Worm (Caenorhabditis elegans): Measurements from ENCODE around the gene rab-37.

Gene rab-37

ce11 chrX:4192235-4192634 is 43.4 kb downstream of the rab-37 start:
- TF ChIP-seq F26F4.8 (GFP tag; conservative IDR thresholded peaks at IDR 0.05) (no peak), nhr-77 (tag; optimal IDR thresholded peaks at IDR 0.05) (no peak), daf-12 (tag; optimal IDR thresholded peaks at IDR 0.05) (no peak), pha-4 (GFP tag; IDR thresholded peaks at IDR 0.05) (no peak), pha-4 (tag; optimal IDR thresholded peaks at IDR 0.05) (no peak), lir-3 (tag; optimal IDR thresholded peaks at IDR 0.05) (no peak), tag-97 (GFP tag; IDR thresholded peaks at IDR 0.05) (no peak), ces-1 (GFP tag; optimal IDR thresholded peaks at IDR 0.05) (no peak), set-16 (GFP tag; IDR thresholded peaks at IDR 0.05) (no peak), unc-62 (GFP tag; optimal IDR thresholded peaks at IDR 0.05 in 1 of 2) (peak in 1 of 2 experiments; percentile 61), unc-62 (tag; optimal IDR thresholded peaks at IDR 0.05) (no peak), F10B5.3 (tag; optimal IDR thresholded peaks at IDR 0.05) (no peak), skn-1 (tag; optimal IDR thresholded peaks at IDR 0.05) (no peak), lim-7 (GFP tag; IDR thresholded peaks at IDR 0.05) (no peak), ztf-7 (tag; optimal IDR thresholded peaks at IDR 0.05) (no peak), nhr-41 (GFP tag; IDR thresholded peaks at IDR 0.05) (no peak), aha-1 (tag) (peak; percentile 94), Y48G9A.11 (GFP tag; IDR thresholded peaks at IDR 0.05) (no peak)

ce11 chrX:4190537-4191144 is 45.0 kb downstream of the rab-37 start, which contains the start of gene vha-12:
Gene vha-12 (plus strand): TSS chrX:4191094.
- TF ChIP-seq nhr-48 (tag; optimal IDR thresholded peaks at IDR 0.05) (peak; percentile 80), cey-2 (tag; optimal IDR thresholded peaks at IDR 0.05; ENCODE audit: borderline replicate concordance, insufficient read depth) (no peak), nhr-6 (tag; optimal IDR thresholded peaks at IDR 0.05) (peak; percentile 85), mdl-1 (tag; optimal IDR thresholded peaks at IDR 0.05) (peak; percentile 58 to 89), nhr-25 (tag; optimal IDR thresholded peaks at IDR 0.05; ENCODE audit: borderline replicate concordance, insufficient read depth) (peak; percentile 67), madf-9 (GFP tag; conservative IDR thresholded peaks at IDR 0.05) (0 out of 2 replicates have a peak, but pooled peaks have one; percentile 36), aha-1 (tag) (peak; percentile 99), zag-1 (tag; optimal IDR thresholded peaks at IDR 0.05) (no peak), spr-1 (tag; optimal IDR thresholded peaks at IDR 0.05) (peak; percentile 70), mes-2 (tag; optimal IDR thresholded peaks at IDR 0.05; ENCODE audit: poor library complexity, severe bottlenecking) (peak; percentile 91), nhr-102 (tag; optimal IDR thresholded peaks at IDR 0.05) (no peak), F10B5.3 (tag; optimal IDR thresholded peaks at IDR 0.05) (no peak), ztf-11 (tag; optimal IDR thresholded peaks at IDR 0.05) (no peak), D1046.2 (GFP tag; IDR thresholded peaks at IDR 0.05) (no peak), Y105C5A.15 (GFP tag; IDR thresholded peaks at IDR 0.05) (no peak), nhr-77 (tag; optimal IDR thresholded peaks at IDR 0.05) (peak; percentile 93), dmd-6 (GFP tag; IDR thresholded peaks at IDR 0.05) (peak; percentile 92), aly-2 (tag; optimal IDR thresholded peaks at IDR 0.05) (no peak), egl-43 (GFP tag; IDR thresholded peaks at IDR 0.05) (peak; percentile 87), lin-39 (tag; optimal IDR thresholded peaks at IDR 0.05) (peak; percentile 16), T26A8.4 (GFP tag; IDR thresholded peaks at IDR 0.05) (peak; percentile 84), vab-7 (GFP tag; IDR thresholded peaks at IDR 0.05) (peak; percentile 20; the same call in 1 of the 2 replicates), mxl-3 (GFP tag; optimal IDR thresholded peaks at IDR 0.05) (peak; percentile 86), ceh-28 (tag; optimal IDR thresholded peaks at IDR 0.05) (no peak), unc-39 (tag; optimal IDR thresholded peaks at IDR 0.05) (no peak), lin-13 (GFP tag; optimal IDR thresholded peaks at IDR 0.05) (peak; percentile 73), saeg-2 (GFP tag; IDR thresholded peaks at IDR 0.05) (peak; percentile 71; the same call in 1 of the 2 replicates), pha-4 (GFP tag; IDR thresholded peaks at IDR 0.05) (peak; percentile 73), pha-4 (tag; optimal IDR thresholded peaks at IDR 0.05) (no peak), nhr-42 (GFP tag; IDR thresholded peaks at IDR 0.05) (peak; percentile 66), arid-1 (GFP tag; conservative IDR thresholded peaks at IDR 0.05) (peak; percentile 55; the same call in 1 of the 2 replicates), Y5F2A.4 (GFP tag; optimal IDR thresholded peaks at IDR 0.05) (no peak), lin-38 (GFP tag; IDR thresholded peaks at IDR 0.05) (no peak), egl-27 (tag; optimal IDR thresholded peaks at IDR 0.05) (no peak), lin-29 (GFP tag; IDR thresholded peaks at IDR 0.05) (0 out of 2 replicates have a peak, but pooled peaks have one; percentile 10), ceh-82 (tag; optimal IDR thresholded peaks at IDR 0.05) (no peak), lim-7 (GFP tag; IDR thresholded peaks at IDR 0.05) (0 out of 2 replicates have a peak, but pooled peaks have one; percentile 18)
